Fruit fly (Drosophila melanogaster) whole organism, embryonic: ENCODE results near the gene Pvf1.

ENCODE experiments used
- Antp ChIP-seq: fragments of 200-800 bp; sonication (Bioruptor generic); optimal IDR thresholded peaks from 3 replicates; lab custom pipeline; 2016; ENCODE audit warnings: missing biosample characterization, missing genetic modification characterization
- CG10366 ChIP-seq: fragments of 200-800 bp; sonication (Bioruptor generic); IDR thresholded peaks from 2 replicates; pipeline ENCODE4 v1.3.6; 2022; ENCODE audit warnings: missing biosample characterization, missing genetic modification characterization
- CG11723 ChIP-seq: fragments of 200-800 bp; sonication (Bioruptor generic); optimal IDR thresholded peaks from 2 replicates; lab custom pipeline; 2017; ENCODE audit warnings: missing biosample characterization, mild to moderate bottlenecking, missing genetic modification characterization
- CG12104 ChIP-seq: fragments of 200-800 bp; sonication (Bioruptor generic); optimal IDR thresholded peaks from 3 replicates; lab custom pipeline; 2016; ENCODE audit warnings: missing biosample characterization, missing genetic modification characterization
- CG12391 ChIP-seq: fragments of 200-800 bp; sonication (Bioruptor generic); optimal IDR thresholded peaks from 3 replicates; lab custom pipeline; 2018; ENCODE audit warnings: missing biosample characterization, mild to moderate bottlenecking, missing genetic modification characterization, moderate library complexity
- CG12769 ChIP-seq: fragments of 200-800 bp; sonication (Bioruptor generic); optimal IDR thresholded peaks from 2 replicates; lab custom pipeline; 2019; ENCODE audit warnings: missing biosample characterization, mild to moderate bottlenecking, missing genetic modification characterization, moderate library complexity
- CG13775 ChIP-seq: fragments of 200-800 bp; sonication (Bioruptor generic); optimal IDR thresholded peaks from 3 replicates; lab custom pipeline; 2017; ENCODE audit warnings: missing biosample characterization, mild to moderate bottlenecking, missing genetic modification characterization
- CG15269 ChIP-seq: fragments of 200-800 bp; sonication (Bioruptor generic); optimal IDR thresholded peaks from 2 replicates; lab custom pipeline; 2018; ENCODE audit warnings: missing biosample characterization, mild to moderate bottlenecking, missing genetic modification characterization, moderate library complexity
- CG1603 ChIP-seq: fragments of 200-800 bp; sonication (Bioruptor generic); optimal IDR thresholded peaks from 2 replicates; lab custom pipeline; 2019; ENCODE audit warnings: missing biosample characterization, mild to moderate bottlenecking, missing genetic modification characterization, moderate library complexity
- CG16815 ChIP-seq: fragments of 200-800 bp; sonication (Bioruptor generic); optimal IDR thresholded peaks from 3 replicates; lab custom pipeline; 2017; ENCODE audit warnings: missing biosample characterization, mild to moderate bottlenecking, missing genetic modification characterization
- CG2120 ChIP-seq: fragments of 200-800 bp; sonication (Bioruptor generic); optimal IDR thresholded peaks from 3 replicates; lab custom pipeline; 2016; ENCODE audit warnings: missing biosample characterization, missing genetic modification characterization
- CG30020 ChIP-seq: fragments of 200-800 bp; optimal IDR thresholded peaks from 2 replicates; lab custom pipeline; 2019; ENCODE audit warnings: missing biosample characterization, mild to moderate bottlenecking, missing genetic modification characterization, moderate library complexity
- CG32532 ChIP-seq: fragments of 200-800 bp; sonication (Bioruptor generic); IDR thresholded peaks from 2 replicates; pipeline ENCODE4 v1.3.6; 2022; ENCODE audit warnings: missing biosample characterization, missing genetic modification characterization
- CG4360 ChIP-seq: fragments of 200-800 bp; sonication (Bioruptor generic); IDR thresholded peaks from 2 replicates; pipeline ENCODE4 v1.3.6; 2022; ENCODE audit warnings: missing biosample characterization, missing genetic modification characterization
- CG4424 ChIP-seq: fragments of 200-800 bp; sonication (Bioruptor generic); optimal IDR thresholded peaks from 3 replicates; lab custom pipeline; 2016; ENCODE audit warnings: missing biosample characterization, missing genetic modification characterization
- CG5180 ChIP-seq: fragments of 200-800 bp; sonication (Bioruptor generic); optimal IDR thresholded peaks from 3 replicates; lab custom pipeline; 2017; ENCODE audit warnings: missing biosample characterization, missing genetic modification characterization, mild to moderate bottlenecking, moderate library complexity, missing genetic modification reagents
- CG8290 ChIP-seq, 3 experiments: fragments of 200-800 bp; sonication (Bioruptor generic); optimal IDR thresholded peaks; 2 replicates each; lab custom pipeline; 2016 to 2019; ENCODE audit warnings: missing biosample characterization in 3 of 3, missing genetic modification characterization in 3 of 3, mild to moderate bottlenecking in 2 of 3, moderate library complexity in 1 of 3
- CG8944 ChIP-seq: fragments of 200-800 bp; sonication (Bioruptor generic); optimal IDR thresholded peaks from 3 replicates; lab custom pipeline; 2016; ENCODE audit warnings: missing biosample characterization, missing genetic modification characterization
- CG9215 ChIP-seq: fragments of 200-800 bp; sonication (Bioruptor generic); IDR thresholded peaks from 2 replicates; pipeline ENCODE4 v1.3.6; 2022; ENCODE audit warnings: missing biosample characterization, missing genetic modification characterization
- CG9437 ChIP-seq: fragments of 200-800 bp; sonication (Bioruptor generic); optimal IDR thresholded peaks from 2 replicates; lab custom pipeline; 2018; ENCODE audit warnings: missing biosample characterization, mild to moderate bottlenecking, missing genetic modification characterization
- CG9876 ChIP-seq: fragments of 200-800 bp; sonication (Bioruptor generic); optimal IDR thresholded peaks from 2 replicates; lab custom pipeline; 2016; ENCODE audit warnings: missing biosample characterization, missing genetic modification characterization
- CHES-1-like ChIP-seq: fragments of 200-800 bp; sonication (Bioruptor generic); optimal IDR thresholded peaks from 2 replicates; lab custom pipeline; 2016; ENCODE audit warnings: missing biosample characterization, missing genetic modification characterization
- E2f1 ChIP-seq: fragments of 200-800 bp; sonication (Bioruptor generic); IDR thresholded peaks from 2 replicates; pipeline ENCODE4 v1.3.6; 2022; ENCODE audit warnings: missing biosample characterization, missing genetic modification characterization
- HmgZ ChIP-seq: fragments of 200-800 bp; sonication (Bioruptor generic); optimal IDR thresholded peaks from 2 replicates; lab custom pipeline; 2018; ENCODE audit warnings: missing biosample characterization, mild to moderate bottlenecking, missing genetic modification characterization
- Hr78 ChIP-seq, 2 experiments: fragments of 200-800 bp in 1 of 2; fragments of >200 bp in 1 of 2; sonication (Bioruptor generic) in 1 of 2; optimal IDR thresholded peaks; 2 replicates each; lab custom pipeline; 2017 to 2019; ENCODE audit warnings: missing biosample characterization in 2 of 2, missing genetic modification characterization in 2 of 2, mild to moderate bottlenecking in 1 of 2, moderate library complexity in 1 of 2
- Myb ChIP-seq: fragments of 200-800 bp; sonication (Bioruptor generic); optimal IDR thresholded peaks from 2 replicates; lab custom pipeline; 2016; ENCODE audit warnings: missing biosample characterization, missing genetic modification characterization
- NfI ChIP-seq: fragments of 200-800 bp; sonication (Bioruptor generic); optimal IDR thresholded peaks from 3 replicates; lab custom pipeline; 2018; ENCODE audit warnings: missing biosample characterization, mild to moderate bottlenecking, missing genetic modification characterization, moderate library complexity
- Oli ChIP-seq: fragments of 200-800 bp; sonication (Bioruptor generic); optimal IDR thresholded peaks from 2 replicates; lab custom pipeline; 2018; ENCODE audit warnings: missing biosample characterization, mild to moderate bottlenecking, missing genetic modification characterization, moderate library complexity
- Taf1 ChIP-seq: fragments of 200-800 bp; sonication (Bioruptor generic); IDR thresholded peaks from 2 replicates; pipeline ENCODE4 v1.3.6; 2022; ENCODE audit warnings: missing biosample characterization, missing genetic modification characterization
- Xrp1 ChIP-seq: fragments of 200-800 bp; sonication (Bioruptor generic); IDR thresholded peaks from 2 replicates; pipeline ENCODE4 v1.3.6; 2022; ENCODE audit warnings: missing biosample characterization, missing genetic modification characterization
- YL-1 ChIP-seq: fragments of 200-800 bp; sonication (Bioruptor generic); optimal IDR thresholded peaks from 3 replicates; lab custom pipeline; 2017; ENCODE audit warnings: missing biosample characterization, mild to moderate bottlenecking, missing genetic modification characterization
- cad ChIP-seq: fragments of >200 bp; optimal IDR thresholded peaks from 2 replicates; lab custom pipeline; 2017; ENCODE audit warnings: missing biosample characterization, missing genetic modification characterization
- chif ChIP-seq, 2 experiments: fragments of 200-800 bp; sonication (Bioruptor generic); optimal IDR thresholded peaks; 3 replicates each; lab custom pipeline; 2016; ENCODE audit warnings: missing biosample characterization in 2 of 2, missing genetic modification characterization in 2 of 2
- corto ChIP-seq: fragments of 200-800 bp; sonication (Bioruptor generic); optimal IDR thresholded peaks from 2 replicates; lab custom pipeline; 2016; ENCODE audit warnings: missing biosample characterization, mild to moderate bottlenecking, missing genetic modification characterization, moderate library complexity
- dm ChIP-seq: fragments of 200-800 bp; sonication (Bioruptor generic); optimal IDR thresholded peaks from 3 replicates; lab custom pipeline; 2016; ENCODE audit warnings: missing biosample characterization, missing genetic modification characterization
- dpn ChIP-seq, 2 experiments: fragments of 200-800 bp; sonication (Bioruptor generic); optimal IDR thresholded peaks; 3 replicates each; lab custom pipeline; 2016; ENCODE audit warnings: missing biosample characterization in 2 of 2, missing genetic modification characterization in 2 of 2
- grn ChIP-seq: fragments of 200-800 bp; sonication (Bioruptor generic); optimal IDR thresholded peaks from 3 replicates; lab custom pipeline; 2017; ENCODE audit warnings: missing biosample characterization, missing genetic modification characterization
- gt ChIP-seq: fragments of 200-800 bp; sonication (Bioruptor generic); IDR thresholded peaks from 2 replicates; pipeline ENCODE4 v1.3.6; 2022; ENCODE audit warnings: missing biosample characterization, missing genetic modification characterization
- jigr1 ChIP-seq: fragments of 200-800 bp; sonication (Bioruptor generic); IDR thresholded peaks from 3 replicates; pipeline ENCODE4 v1.3.6; 2022; ENCODE audit warnings: missing biosample characterization, missing genetic modification characterization
- mam ChIP-seq: fragments of 200-800 bp; sonication (Bioruptor generic); optimal IDR thresholded peaks from 3 replicates; lab custom pipeline; 2016; ENCODE audit warnings: missing biosample characterization, missing genetic modification characterization
- pan ChIP-seq, 4 experiments: fragments of >200 bp in 3 of 4; fragments of 200-800 bp in 1 of 4; sonication (Bioruptor generic) in 1 of 4; optimal IDR thresholded peaks in 3 of 4; IDR thresholded peaks in 1 of 4; 2 replicates each; pipeline versions ENCODE4 v1.3.6 to Lab custom; 2017 to 2022; ENCODE audit warnings: missing biosample characterization in 2 of 4, missing genetic modification characterization in 2 of 4, mixed read lengths in 1 of 4
- schlank ChIP-seq: fragments of 200-800 bp; sonication (Bioruptor generic); optimal IDR thresholded peaks from 2 replicates; lab custom pipeline; 2018; ENCODE audit warnings: missing biosample characterization, mild to moderate bottlenecking, missing genetic modification characterization
- sd ChIP-seq: fragments of 200-800 bp; sonication (Bioruptor generic); optimal IDR thresholded peaks from 3 replicates; lab custom pipeline; 2018; ENCODE audit warnings: missing biosample characterization, mild to moderate bottlenecking, missing genetic modification characterization, moderate library complexity
- sens ChIP-seq: fragments of 200-800 bp; sonication (Bioruptor generic); peaks from one replicate; lab custom pipeline; 2016; ENCODE audit warnings: missing biosample characterization, missing genetic modification characterization
- sna ChIP-seq: fragments of 200-800 bp; sonication (Bioruptor generic); IDR thresholded peaks from 2 replicates; pipeline ENCODE4 v1.3.6; 2022; ENCODE audit warnings: missing biosample characterization, missing genetic modification characterization; ENCODE audit not compliant: partially characterized antibody
- stwl ChIP-seq: fragments of 200-800 bp; sonication (Bioruptor generic); optimal IDR thresholded peaks from 3 replicates; lab custom pipeline; 2018; ENCODE audit warnings: missing biosample characterization, mild to moderate bottlenecking, missing genetic modification characterization, moderate library complexity
- ttk ChIP-seq: fragments of 200-800 bp; sonication (Bioruptor generic); IDR thresholded peaks from 2 replicates; pipeline ENCODE4 v2.1.2; 2022; ENCODE audit warnings: missing biosample characterization, missing genetic modification characterization
- twi ChIP-seq: fragments of 200-800 bp; optimal IDR thresholded peaks from 2 replicates; lab custom pipeline; 2019; ENCODE audit warnings: missing biosample characterization, mild to moderate bottlenecking, missing genetic modification characterization, moderate library complexity
- zf30C ChIP-seq: fragments of 200-800 bp; sonication (Bioruptor generic); optimal IDR thresholded peaks from 3 replicates; lab custom pipeline; 2018; ENCODE audit warnings: missing biosample characterization, mild to moderate bottlenecking, missing genetic modification characterization
- zfh2 ChIP-seq: fragments of 200-800 bp; sonication (Bioruptor generic); optimal IDR thresholded peaks from 2 replicates; lab custom pipeline; 2016; ENCODE audit warnings: missing biosample characterization, missing genetic modification characterization

The Pvf1 gene

DNA sequence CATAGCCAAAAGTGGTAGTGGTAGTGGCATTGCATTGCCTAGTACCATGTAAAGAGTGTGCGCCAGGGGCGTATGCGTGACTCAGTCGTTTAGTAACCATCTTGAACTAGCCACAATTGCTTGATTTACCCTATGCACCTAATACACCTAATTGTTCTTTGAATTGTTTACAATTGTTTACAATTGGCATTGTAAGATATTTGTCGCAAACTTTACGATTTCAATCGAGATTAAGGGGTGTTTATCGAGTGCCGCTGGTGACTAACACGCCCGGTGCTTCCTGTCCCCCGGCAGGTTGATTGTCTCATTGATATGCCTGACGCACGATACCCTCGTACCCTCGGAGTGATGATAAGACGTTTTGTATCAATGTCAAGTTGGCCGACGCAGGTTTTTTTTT, 4.6 kb downstream of the Pvf1 start:
- no peak for TF ChIP-seq sna (GFP tag; lab: Robert Waterston, UW)
- peak; percentile 44 for TF ChIP-seq Oli (tag; lab: Kevin White, UChicago)
- no peak for TF ChIP-seq CG4360 (GFP tag; lab: Robert Waterston, UW)
- TF ChIP-seq HmgZ (tag; lab: Kevin White, UChicago): peak; percentile 43
- peak; percentile 41 to 42 for TF ChIP-seq dpn (GFP tag; optimal IDR thresholded peaks at IDR 0.05; lab: Kevin White, UChicago)
- TF ChIP-seq E2f1 (GFP tag; lab: Robert Waterston, UW): peak; percentile 59
- peak; percentile 73 for TF ChIP-seq CG12769
- peak; percentile 67 for TF ChIP-seq CG15269 (tag; lab: Kevin White, UChicago)
- TF ChIP-seq schlank (tag; lab: Kevin White, UChicago): peak; percentile 3
- TF ChIP-seq CG9215 (GFP tag; lab: Robert Waterston, UW): peak; percentile 45
- TF ChIP-seq chif (GFP tag; optimal IDR thresholded peaks at IDR 0.05; lab: Kevin White, UChicago): peak; percentile 21 to 31
- TF ChIP-seq Taf1 (GFP tag; lab: Robert Waterston, UW): no peak
- TF ChIP-seq CG9876 (GFP tag; lab: Kevin White, UChicago): no peak
- no peak for TF ChIP-seq CG4424
- TF ChIP-seq CG32532: peak; percentile 43; the same call in 1 of the 2 replicates
- TF ChIP-seq Hr78 (GFP tag; optimal IDR thresholded peaks at IDR 0.05; lab: Kevin White, UChicago): peak in 1 of 2 experiments; percentile 31
- peak; percentile 14 for TF ChIP-seq sd
- peak; percentile 83 for TF ChIP-seq sens (GFP tag; lab: Kevin White, UChicago)
- TF ChIP-seq CG30020 (tag; lab: Kevin White, UChicago): peak; percentile 9
- no peak for TF ChIP-seq YL-1 (GFP tag; lab: Kevin White, UChicago)
- peak; percentile 62 for TF ChIP-seq grn (GFP tag; lab: Kevin White, UChicago)
- TF ChIP-seq ttk (GFP tag; lab: Robert Waterston, UW): 0 out of 2 replicates have a peak, but pooled peaks have one; percentile 22
- TF ChIP-seq corto (GFP tag; lab: Kevin White, UChicago): no peak
- TF ChIP-seq twi (tag; lab: Kevin White, UChicago): no peak
- TF ChIP-seq mam (GFP tag; lab: Kevin White, UChicago): peak; percentile 31
- TF ChIP-seq CG2120 (GFP tag; lab: Kevin White, UChicago): peak; percentile 35
- TF ChIP-seq dm: peak; percentile 14
- TF ChIP-seq CG8290 (GFP tag; optimal IDR thresholded peaks at IDR 0.05; lab: Kevin White, UChicago): no peak
- TF ChIP-seq CG8290 (tag; optimal IDR thresholded peaks at IDR 0.05; lab: Kevin White, UChicago): peak in 1 of 2 experiments; percentile 77
- TF ChIP-seq CG12104 (GFP tag; lab: Kevin White, UChicago): no peak
- peak; percentile 24 for TF ChIP-seq CHES-1-like (GFP tag; lab: Kevin White, UChicago)
- TF ChIP-seq zfh2 (GFP tag; lab: Kevin White, UChicago): peak; percentile 1
- no peak for TF ChIP-seq zf30C (GFP tag; lab: Kevin White, UChicago)
- peak; percentile 37 for TF ChIP-seq Antp
- peak in 1 of 2 experiments; percentile 35 for TF ChIP-seq pan (optimal IDR thresholded peaks at IDR 0.05; lab: Kevin White, UChicago)
- peak in 1 of 2 experiments; percentile 71 for TF ChIP-seq pan (GFP tag; optimal IDR thresholded peaks at IDR 0.05 in 1 of 2, IDR thresholded peaks at IDR 0.05 in 1 of 2)
- peak; percentile 50 for TF ChIP-seq CG10366 (GFP tag; lab: Robert Waterston, UW)
- TF ChIP-seq jigr1 (GFP tag; lab: Robert Waterston, UW): peak; percentile 72; the same call in 1 of the 3 replicates
- peak; percentile 45 for TF ChIP-seq CG12391 (tag; lab: Kevin White, UChicago)
- peak; percentile 24 for TF ChIP-seq NfI (GFP tag; lab: Kevin White, UChicago)
- TF ChIP-seq CG11723 (GFP tag; lab: Kevin White, UChicago): peak; percentile 10
- TF ChIP-seq CG13775 (GFP tag; lab: Kevin White, UChicago): no peak
- TF ChIP-seq Xrp1 (GFP tag; lab: Robert Waterston, UW): peak; percentile 73
- peak; percentile 52 for TF ChIP-seq CG1603
- peak; percentile 15 for TF ChIP-seq Myb
- TF ChIP-seq CG9437 (GFP tag; lab: Kevin White, UChicago): peak; percentile 49
- no peak for TF ChIP-seq gt (GFP tag; lab: Robert Waterston, UW)
- no peak for TF ChIP-seq cad
- peak; percentile 19 for TF ChIP-seq CG16815 (GFP tag; lab: Kevin White, UChicago)
- peak; percentile 9 for TF ChIP-seq CG5180 (GFP tag; lab: Kevin White, UChicago)
- no peak for TF ChIP-seq stwl (tag; lab: Kevin White, UChicago)
- TF ChIP-seq CG8944 (GFP tag; lab: Kevin White, UChicago): peak; percentile 33
